Worm (Caenorhabditis elegans) whole organism, early embryonic: ENCODE data around the gene F07C4.11.

Source experiments
- B0310.2 ChIP-seq: sonication (generic microtip); optimal IDR thresholded peaks from 2 replicates; lab custom pipeline; 2016; ENCODE audit warnings: mild to moderate bottlenecking, missing genetic modification characterization, missing compliant biosample characterization
- F13C5.2 ChIP-seq: sonication (generic microtip); optimal IDR thresholded peaks from 2 replicates; lab custom pipeline; 2017; ENCODE audit warnings: mild to moderate bottlenecking, missing genetic modification characterization, inconsistent platforms, missing compliant biosample characterization
- aly-1 ChIP-seq: sonication (generic microtip); optimal IDR thresholded peaks from 2 replicates; lab custom pipeline; 2016; ENCODE audit warnings: missing genetic modification characterization, missing compliant biosample characterization
- ceh-13 ChIP-seq: fragments of 200-800 bp; sonication (Bioruptor generic); optimal IDR thresholded peaks from 2 replicates; lab custom pipeline; 2018; ENCODE audit warnings: mild to moderate bottlenecking, missing genetic modification characterization, missing compliant biosample characterization
- flt-1 ChIP-seq: fragments of 200-800 bp; sonication (Bioruptor generic); IDR thresholded peaks from 2 replicates; pipeline ENCODE4 v1.3.6; 2022; ENCODE audit warnings: missing genetic modification characterization, missing compliant biosample characterization
- hnd-1 ChIP-seq: sonication (generic microtip); optimal IDR thresholded peaks from 2 replicates; lab custom pipeline; 2016; ENCODE audit warnings: missing genetic modification characterization, missing compliant biosample characterization
- scrt-1 ChIP-seq: fragments of 200-800 bp; sonication (Bioruptor generic); IDR thresholded peaks from 2 replicates; pipeline ENCODE4 v1.3.6; 2022; ENCODE audit warnings: missing genetic modification characterization, missing compliant biosample characterization
- sea-1 ChIP-seq: fragments of 200-800 bp; sonication (Bioruptor generic); conservative IDR thresholded peaks from 2 replicates; pipeline ENCODE4 v1.3.6; 2022; ENCODE audit warnings: missing genetic modification characterization, missing compliant biosample characterization

DNA sequence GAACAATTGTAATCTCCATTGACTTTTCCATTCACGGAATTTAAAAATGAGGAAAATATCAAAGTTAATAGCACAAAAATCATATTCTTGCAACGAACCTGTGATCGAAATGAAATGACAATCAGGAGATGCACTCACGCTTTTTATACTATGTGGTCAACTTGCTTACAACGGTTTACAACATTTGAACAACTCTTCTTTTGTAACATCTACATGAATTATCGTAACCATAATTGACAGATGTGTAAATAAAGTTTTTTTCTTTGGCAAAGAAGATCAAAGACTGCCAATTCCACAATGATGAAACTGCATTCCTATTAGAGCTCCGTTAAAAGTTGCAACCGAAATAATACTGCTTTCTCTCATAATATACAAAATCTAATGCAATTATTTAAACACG lies 3.5 kb downstream of the F07C4.11 start, which contains the start of gene F07C4.10:
- no peak for TF ChIP-seq ceh-13
- TF ChIP-seq scrt-1 (GFP tag; lab: Robert Waterston, UW) = no peak
- no peak for TF ChIP-seq flt-1 (GFP tag; lab: Robert Waterston, UW)
- TF ChIP-seq hnd-1 (tag; lab: Kevin White, UChicago) = no peak
- TF ChIP-seq B0310.2 (tag; lab: Kevin White, UChicago) = no peak
- TF ChIP-seq F13C5.2 (tag; lab: Kevin White, UChicago) = no peak
- no peak for TF ChIP-seq sea-1 (GFP tag; lab: Robert Waterston, UW)
- TF ChIP-seq aly-1 (tag; lab: Kevin White, UChicago) = no peak
